Fruit fly (Drosophila melanogaster) whole organism, pupa: ENCODE results near the gene CG32388.

ENCODE experiments used
- CG10348 ChIP-seq: fragments of 200-800 bp; sonication (Bioruptor generic); IDR thresholded peaks from 2 replicates; pipeline ENCODE4 v1.3.6; 2022; ENCODE audit warnings: missing biosample characterization, missing genetic modification characterization
- CG12605 ChIP-seq: fragments of 200-800 bp; sonication (Bioruptor generic); IDR thresholded peaks from 2 replicates; pipeline ENCODE4 v1.3.6; 2022; ENCODE audit warnings: missing biosample characterization, missing genetic modification characterization
- CG13204 ChIP-seq: fragments of 200-800 bp; sonication (Bioruptor generic); optimal IDR thresholded peaks from 2 replicates; lab custom pipeline; 2018; ENCODE audit warnings: missing biosample characterization, mild to moderate bottlenecking, missing genetic modification characterization, moderate library complexity
- CG14655 ChIP-seq: fragments of 200-800 bp; sonication (Bioruptor generic); optimal IDR thresholded peaks from 3 replicates; lab custom pipeline; 2017; ENCODE audit warnings: mild to moderate bottlenecking, missing biosample characterization, missing genetic modification reagents, missing genetic modification characterization
- CG15710 ChIP-seq: fragments of 200-800 bp; sonication (Bioruptor generic); optimal IDR thresholded peaks from 2 replicates; lab custom pipeline; 2018; ENCODE audit warnings: missing biosample characterization, mild to moderate bottlenecking, missing genetic modification characterization, moderate library complexity
- CG17806 ChIP-seq: fragments of 200-800 bp; sonication (Bioruptor generic); optimal IDR thresholded peaks from 2 replicates; lab custom pipeline; 2018; ENCODE audit warnings: missing biosample characterization, mild to moderate bottlenecking, missing genetic modification characterization, moderate library complexity
- CG32121 ChIP-seq: fragments of 200-800 bp; sonication (Bioruptor generic); IDR thresholded peaks from 2 replicates; pipeline ENCODE4 v1.3.6; 2022; ENCODE audit warnings: missing biosample characterization, missing genetic modification characterization
- CG34367 ChIP-seq: fragments of 200-800 bp; sonication (Bioruptor generic); optimal IDR thresholded peaks from 2 replicates; lab custom pipeline; 2018; ENCODE audit warnings: missing biosample characterization, mild to moderate bottlenecking, missing genetic modification characterization
- CG4496 ChIP-seq: fragments of 200-800 bp; sonication (Bioruptor generic); IDR thresholded peaks from 3 replicates; pipeline ENCODE4 v1.3.6; 2022; ENCODE audit warnings: missing biosample characterization, missing genetic modification characterization
- CG8159 ChIP-seq: fragments of 200-800 bp; sonication (Bioruptor generic); optimal IDR thresholded peaks from 3 replicates; lab custom pipeline; 2018; ENCODE audit warnings: missing biosample characterization, mild to moderate bottlenecking, missing genetic modification characterization, moderate library complexity
- CG8301 ChIP-seq: fragments of 200-800 bp; sonication (Bioruptor generic); optimal IDR thresholded peaks from 2 replicates; lab custom pipeline; 2018; ENCODE audit warnings: missing biosample characterization, mild to moderate bottlenecking, missing genetic modification characterization
- CG9948 ChIP-seq: fragments of 200-800 bp; sonication (Bioruptor generic); optimal IDR thresholded peaks from 2 replicates; lab custom pipeline; 2018; ENCODE audit warnings: missing biosample characterization, mild to moderate bottlenecking, missing genetic modification characterization, moderate library complexity
- D1 ChIP-seq: fragments of 200-800 bp; sonication (Bioruptor generic); optimal IDR thresholded peaks from 2 replicates; lab custom pipeline; 2018; ENCODE audit warnings: missing biosample characterization, mild to moderate bottlenecking, missing genetic modification characterization, moderate library complexity
- EcR ChIP-seq: fragments of 200-800 bp; sonication (Bioruptor generic); optimal IDR thresholded peaks from 3 replicates; lab custom pipeline; 2019; ENCODE audit warnings: missing biosample characterization, missing genetic modification characterization, mild to moderate bottlenecking, moderate library complexity, missing genetic modification reagents
- Ets98B ChIP-seq: fragments of 200-800 bp; sonication (Bioruptor generic); IDR thresholded peaks from 2 replicates; pipeline ENCODE4 v1.3.6; 2022; ENCODE audit warnings: missing biosample characterization, missing genetic modification characterization
- Pif1A ChIP-seq: fragments of 200-800 bp; sonication (Bioruptor generic); optimal IDR thresholded peaks from 3 replicates; lab custom pipeline; 2016; ENCODE audit warnings: missing biosample characterization, missing genetic modification characterization
- Pif1B ChIP-seq: fragments of 200-800 bp; sonication (Bioruptor generic); optimal IDR thresholded peaks from 3 replicates; lab custom pipeline; 2016; ENCODE audit warnings: missing biosample characterization, missing genetic modification characterization
- Snoo ChIP-seq: fragments of 200-800 bp; sonication (Bioruptor generic); optimal IDR thresholded peaks from 3 replicates; lab custom pipeline; 2017; ENCODE audit warnings: missing biosample characterization, mild to moderate bottlenecking, missing genetic modification characterization, inconsistent platforms
- fd96Ca ChIP-seq: fragments of 200-800 bp; sonication (Bioruptor generic); IDR thresholded peaks from 3 replicates; pipeline ENCODE4 v1.3.6; 2022; ENCODE audit warnings: missing biosample characterization, missing genetic modification characterization
- gl ChIP-seq: fragments of 200-800 bp; sonication (Bioruptor generic); optimal IDR thresholded peaks from 2 replicates; lab custom pipeline; 2018; ENCODE audit warnings: missing biosample characterization, mild to moderate bottlenecking, missing genetic modification characterization
- rn ChIP-seq: fragments of 200-800 bp; sonication (Bioruptor generic); IDR thresholded peaks from 2 replicates; pipeline ENCODE4 v1.3.6; 2022; ENCODE audit warnings: missing biosample characterization, missing genetic modification characterization

The CG32388 gene

dm6 chr3L:6967797-6968196 is 16.6 kb downstream of the CG32388 start, which contains the start of gene CG10064:
Gene CG10064 (minus strand): TSS chr3L:6967897.
- no peak for TF ChIP-seq CG34367 (tag; lab: Kevin White, UChicago)
- TF ChIP-seq CG15710 (tag; lab: Kevin White, UChicago): no peak
- TF ChIP-seq CG8301: no peak
- TF ChIP-seq CG14655: no peak
- TF ChIP-seq CG10348 (GFP tag; lab: Robert Waterston, UW): no peak
- no peak for TF ChIP-seq CG32121 (GFP tag; lab: Robert Waterston, UW)
- TF ChIP-seq CG13204 (GFP tag; lab: Kevin White, UChicago): no peak

DNA sequence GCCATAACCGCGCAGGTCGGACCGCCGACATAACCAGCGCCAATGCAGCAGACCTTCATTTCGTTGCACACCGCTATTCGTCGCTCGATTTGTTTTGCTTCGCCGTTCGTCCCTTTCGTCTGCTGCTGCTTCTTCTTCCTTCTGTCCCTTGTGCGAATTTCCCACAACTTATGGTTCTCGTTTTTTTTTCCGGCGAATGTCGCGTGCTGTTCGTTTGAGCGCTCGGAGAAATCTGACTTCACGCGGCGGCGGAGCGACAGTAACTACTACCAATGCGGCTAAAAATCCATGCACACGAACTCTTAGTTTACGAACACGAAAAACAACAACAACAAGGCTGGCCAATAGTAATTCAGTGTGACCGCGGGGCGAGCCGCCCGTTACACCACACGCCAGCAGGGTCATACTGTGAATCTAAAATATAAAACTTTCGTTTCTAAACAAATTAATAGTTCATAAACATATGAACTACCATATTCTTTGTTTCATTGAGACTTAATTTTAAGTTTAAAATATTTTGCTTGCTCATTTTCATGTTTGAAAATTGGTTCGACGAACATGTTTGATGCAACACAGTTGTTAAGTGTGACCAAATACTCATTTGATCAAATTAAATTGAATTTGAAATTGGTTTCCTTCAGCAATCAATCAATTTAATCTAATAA is 19.8 kb downstream of the CG32388 start, which contains the start of gene sgl:
sgl (minus strand) TSS at position 271 of the 665 bp plus-strand sequence.
- no peak for TF ChIP-seq CG34367 (tag; lab: Kevin White, UChicago)
- TF ChIP-seq CG9948 (tag; lab: Kevin White, UChicago): no peak
- peak; percentile 76 for TF ChIP-seq CG12605 (GFP tag; lab: Robert Waterston, UW)
- TF ChIP-seq CG15710 (tag; lab: Kevin White, UChicago): peak; percentile 39
- TF ChIP-seq CG10348 (GFP tag; lab: Robert Waterston, UW): no peak
- no peak for TF ChIP-seq CG13204 (GFP tag; lab: Kevin White, UChicago)
- peak; percentile 56 for TF ChIP-seq Pif1B (GFP tag; lab: Kevin White, UChicago)
- TF ChIP-seq CG32121 (GFP tag; lab: Robert Waterston, UW): peak; percentile 78
- no peak for TF ChIP-seq CG14655
- peak; percentile 49 for TF ChIP-seq CG8159 (tag; lab: Kevin White, UChicago)
- TF ChIP-seq CG8301: peak; percentile 28
- TF ChIP-seq CG17806: peak; percentile 26
- TF ChIP-seq D1 (tag; lab: Kevin White, UChicago): no peak
- TF ChIP-seq Snoo (tag; lab: Kevin White, UChicago): peak; percentile 51
- peak; percentile 33 for TF ChIP-seq EcR
- TF ChIP-seq fd96Ca: peak; percentile 75
- TF ChIP-seq gl (tag; lab: Kevin White, UChicago): peak; percentile 38
- peak; percentile 64 for TF ChIP-seq Ets98B (GFP tag; lab: Robert Waterston, UW)
- peak; percentile 87 for TF ChIP-seq CG4496 (GFP tag; lab: Robert Waterston, UW)
- peak; percentile 26 for TF ChIP-seq Pif1A (GFP tag; lab: Kevin White, UChicago)
- no peak for TF ChIP-seq rn (GFP tag; lab: Robert Waterston, UW)

DNA sequence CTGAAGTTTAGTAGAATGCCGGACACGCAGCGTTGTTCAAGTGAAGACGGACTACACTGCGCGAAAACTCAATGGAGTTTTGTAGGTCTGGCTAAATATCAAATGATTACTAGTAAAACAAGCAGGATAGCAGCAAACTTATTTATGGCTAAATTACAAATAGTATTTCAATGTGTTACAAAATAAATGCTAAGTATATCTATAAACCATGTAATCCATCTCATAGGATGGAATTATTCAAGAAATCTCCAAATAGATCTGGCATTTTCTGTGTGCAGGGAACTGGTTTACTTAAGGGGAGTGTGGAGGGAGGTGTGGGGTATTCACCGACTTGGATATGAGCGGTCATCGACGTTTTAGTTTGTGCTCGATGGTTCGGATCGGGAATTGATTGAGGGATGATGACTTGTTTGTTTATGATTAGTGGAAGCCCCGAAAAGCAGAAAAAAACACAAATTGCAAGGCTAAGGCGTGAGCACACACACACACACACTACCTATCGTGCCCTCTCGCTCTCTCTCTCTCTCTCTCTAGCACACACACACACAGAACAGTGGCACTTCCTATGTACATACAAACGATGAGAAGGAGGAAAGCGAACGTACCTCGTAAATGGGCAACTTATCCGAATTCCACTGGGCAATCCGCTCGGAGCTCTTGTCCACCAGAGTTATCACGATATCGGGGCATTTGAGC is 20.4 kb downstream of the CG32388 start:
- TF ChIP-seq rn (GFP tag; lab: Robert Waterston, UW) (no peak), CG14655 (peak; percentile 87), Snoo (tag; lab: Kevin White, UChicago) (peak; percentile 45), CG8159 (tag; lab: Kevin White, UChicago) (peak; percentile 84), EcR (peak; percentile 95), CG12605 (GFP tag; lab: Robert Waterston, UW) (peak; percentile 63; the same call in 1 of the 2 replicates), CG10348 (GFP tag; lab: Robert Waterston, UW) (no peak), CG13204 (GFP tag; lab: Kevin White, UChicago) (peak; percentile 66), CG8301 (peak; percentile 87), CG4496 (GFP tag; lab: Robert Waterston, UW) (peak; percentile 71), CG32121 (GFP tag; lab: Robert Waterston, UW) (peak; percentile 55; the same call in 1 of the 2 replicates), CG15710 (tag; lab: Kevin White, UChicago) (peak; percentile 84), CG9948 (tag; lab: Kevin White, UChicago) (peak; percentile 92), CG17806 (peak; percentile 80), Pif1B (GFP tag; lab: Kevin White, UChicago) (peak; percentile 57), Ets98B (GFP tag; lab: Robert Waterston, UW) (peak; percentile 77), Pif1A (GFP tag; lab: Kevin White, UChicago) (peak; percentile 82), fd96Ca (no peak), gl (tag; lab: Kevin White, UChicago) (peak; percentile 66), D1 (tag; lab: Kevin White, UChicago) (no peak), CG34367 (tag; lab: Kevin White, UChicago) (peak; percentile 82)

dm6 chr3L:6963175-6963574 is 21.2 kb downstream of the CG32388 start:
- TF ChIP-seq gl (tag; lab: Kevin White, UChicago) (no peak), CG15710 (tag; lab: Kevin White, UChicago) (no peak), CG17806 (no peak), EcR (no peak), CG8159 (tag; lab: Kevin White, UChicago) (no peak), D1 (tag; lab: Kevin White, UChicago) (no peak), Ets98B (GFP tag; lab: Robert Waterston, UW) (no peak), CG4496 (GFP tag; lab: Robert Waterston, UW) (no peak; the same call in 2 of the 3 replicates), CG13204 (GFP tag; lab: Kevin White, UChicago) (no peak), CG34367 (tag; lab: Kevin White, UChicago) (no peak)

dm6 chr3L:6961992-6962570 is 22.3 kb downstream of the CG32388 start:
- TF ChIP-seq rn (GFP tag; lab: Robert Waterston, UW) (no peak), CG13204 (GFP tag; lab: Kevin White, UChicago) (no peak), CG34367 (tag; lab: Kevin White, UChicago) (no peak), EcR (peak; percentile 12)
